Worm (Caenorhabditis elegans) whole organism, L3 larva: Measurements from ENCODE around the gene unc-86.

Experiments used
- mdl-1 ChIP-seq: fragments of 150-350 bp; optimal IDR thresholded peaks from 2 replicates; lab custom pipeline; 2014; ENCODE audit warnings: missing biosample characterization, missing genetic modification characterization
- nhr-77 ChIP-seq: fragments of 150-350 bp; optimal IDR thresholded peaks from 2 replicates; lab custom pipeline; 2014; ENCODE audit warnings: missing biosample characterization, missing genetic modification characterization

- TF ChIP-seq mdl-1 (tag; lab: Kevin White, UChicago) (no peak), nhr-77 (no peak)
These were observed 29.5 kb upstream of the unc-86 start, which contains the start of gene C02F5.3 for ce11 chrIII:8245591-8245990.
